Fruit fly (Drosophila melanogaster): ENCODE measurements around the gene Tcs5.
A peak's percentile ranks its signal among the peaks of the same experiment; 100 is the strongest.

The Tcs5 gene

dm6 chr3L:5152354-5152806 lies 13.2 kb upstream of the Tcs5 start, which contains the start of the genes Gen and Srp54k (continued):
- TF ChIP-seq Dll (GFP tag; IDR thresholded peaks at IDR 0.05; ENCODE audit: partially characterized antibody) (peak; percentile 48; the same call in 2 of the 4 replicates), Atf3 (GFP tag; optimal IDR thresholded peaks at IDR 0.05) (no peak), tin (GFP tag; optimal IDR thresholded peaks at IDR 0.05) (no peak), pum (GFP tag; optimal IDR thresholded peaks at IDR 0.05) (no peak), chm (GFP tag; IDR thresholded peaks at IDR 0.05) (0 out of 2 replicates have a peak, but pooled peaks have one; percentile 16), bbx (GFP tag; IDR thresholded peaks at IDR 0.05; ENCODE audit: partially characterized antibody) (no peak), fd64A (GFP tag; optimal IDR thresholded peaks at IDR 0.05) (no peak), gro (GFP tag; optimal IDR thresholded peaks at IDR 0.05) (no peak), CG1233 (GFP tag; optimal IDR thresholded peaks at IDR 0.05) (no peak), CG15269 (tag; optimal IDR thresholded peaks at IDR 0.05) (no peak), Scr (GFP tag; IDR thresholded peaks at IDR 0.05; ENCODE audit: partially characterized antibody) (peak; percentile 37), ems (GFP tag; optimal IDR thresholded peaks at IDR 0.05) (peak; percentile 24), ERR (GFP tag; optimal IDR thresholded peaks at IDR 0.05) (peak; percentile 4), CG3065 (GFP tag; optimal IDR thresholded peaks at IDR 0.05) (no peak), dan (GFP tag; IDR thresholded peaks at IDR 0.05) (no peak), jing (GFP tag; optimal IDR thresholded peaks at IDR 0.05) (no peak), bab2 (GFP tag; optimal IDR thresholded peaks at IDR 0.05) (no peak), CG6854 (GFP tag; optimal IDR thresholded peaks at IDR 0.05) (no peak), CG13775 (GFP tag; optimal IDR thresholded peaks at IDR 0.05) (peak; percentile 49), CG10274 (GFP tag; optimal IDR thresholded peaks at IDR 0.05) (no peak), lov (optimal IDR thresholded peaks at IDR 0.05) (no peak), lov (GFP tag; IDR thresholded peaks at IDR 0.05) (no peak), CG34224 (GFP tag; IDR thresholded peaks at IDR 0.05; ENCODE audit: partially characterized antibody) (no peak), gcm2 (GFP tag; optimal IDR thresholded peaks at IDR 0.05) (no peak), eyg (GFP tag; optimal IDR thresholded peaks at IDR 0.05) (no peak), Sox102F (GFP tag; optimal IDR thresholded peaks at IDR 0.05) (no peak), sim (GFP tag; IDR thresholded peaks at IDR 0.05) (no peak), kni (GFP tag; optimal IDR thresholded peaks at IDR 0.05) (no peak), CG31441 (GFP tag; IDR thresholded peaks at IDR 0.05) (no peak), Mes4 (GFP tag; optimal IDR thresholded peaks at IDR 0.05) (peak; percentile 25), CG7372 (GFP tag; IDR thresholded peaks at IDR 0.05) (no peak), wor (GFP tag; IDR thresholded peaks at IDR 0.05) (no peak), CG2678 (tag; optimal IDR thresholded peaks at IDR 0.05) (no peak), Ada2b (GFP tag; IDR thresholded peaks at IDR 0.05) (peak; percentile 13; the same call in 1 of the 2 replicates), tll (GFP tag; optimal IDR thresholded peaks at IDR 0.05) (peak in 1 of 2 experiments; percentile 42), PHDP (tag; optimal IDR thresholded peaks at IDR 0.05) (no peak), ara (GFP tag; IDR thresholded peaks at IDR 0.05) (peak; percentile 46), CG10654 (GFP tag; optimal IDR thresholded peaks at IDR 0.05) (no peak), CG34422 (GFP tag; IDR thresholded peaks at IDR 0.05) (peak; percentile 64; the same call in 2 of the 3 replicates), gsb (GFP tag; IDR thresholded peaks at IDR 0.05) (no peak), CG12071 (GFP tag; optimal IDR thresholded peaks at IDR 0.05) (no peak), nerfin-1 (tag; optimal IDR thresholded peaks at IDR 0.05) (no peak), CG14667 (GFP tag; IDR thresholded peaks at IDR 0.05) (no peak), lmd (GFP tag; IDR thresholded peaks at IDR 0.05) (peak; percentile 23; the same call in 1 of the 2 replicates), bigmax (GFP tag; optimal IDR thresholded peaks at IDR 0.05) (no peak), CG4404 (GFP tag; IDR thresholded peaks at IDR 0.05) (peak; percentile 36; the same call in 1 of the 2 replicates), Doc2 (GFP tag; IDR thresholded peaks at IDR 0.05) (no peak), sens (GFP tag) (peak; percentile 84), Hsf (GFP tag; optimal IDR thresholded peaks at IDR 0.05) (peak; percentile 55), ftz-f1 (GFP tag; optimal IDR thresholded peaks at IDR 0.05) (no peak), CG10565 (GFP tag; optimal IDR thresholded peaks at IDR 0.05) (no peak), CG17186 (GFP tag; optimal IDR thresholded peaks at IDR 0.05) (no peak)

All from whole organism, embryonic.